Fruit fly (Drosophila melanogaster) whole organism, prepupa: Measurements from ENCODE around the gene Eip75B.

Source experiments
- Blimp-1 ChIP-seq: fragments of 200-800 bp; sonication (Bioruptor generic); optimal IDR thresholded peaks from 3 replicates; lab custom pipeline; 2017; ENCODE audit warnings: missing biosample characterization, missing genetic modification characterization, mild to moderate bottlenecking, moderate library complexity, missing genetic modification reagents
- CG10631 ChIP-seq: fragments of 200-800 bp; sonication (Bioruptor generic); optimal IDR thresholded peaks from 2 replicates; lab custom pipeline; 2016; ENCODE audit warnings: missing biosample characterization, missing genetic modification characterization
- CG11294 ChIP-seq: fragments of 200-800 bp; sonication (Bioruptor generic); IDR thresholded peaks from 2 replicates; pipeline ENCODE4 v1.3.6; 2022; ENCODE audit warnings: missing biosample characterization, missing genetic modification characterization
- CG11762 ChIP-seq: fragments of 200-800 bp; sonication (Bioruptor generic); optimal IDR thresholded peaks from 3 replicates; lab custom pipeline; 2016; ENCODE audit warnings: missing biosample characterization, missing genetic modification characterization; ENCODE audit not compliant: insufficient read depth
- CG11902 ChIP-seq: fragments of 200-800 bp; sonication (Bioruptor generic); optimal IDR thresholded peaks from 3 replicates; lab custom pipeline; 2016; ENCODE audit warnings: missing biosample characterization, missing genetic modification characterization
- CG15336 ChIP-seq: fragments of 200-800 bp; sonication (Bioruptor generic); IDR thresholded peaks from 2 replicates; pipeline ENCODE4 v1.3.6; 2022; ENCODE audit warnings: missing biosample characterization, missing genetic modification characterization
- CG1621 ChIP-seq: fragments of 200-800 bp; sonication (Bioruptor generic); optimal IDR thresholded peaks from 3 replicates; lab custom pipeline; 2018; ENCODE audit warnings: missing biosample characterization, mild to moderate bottlenecking, missing genetic modification characterization
- CG16779 ChIP-seq: fragments of 200-800 bp; sonication (Bioruptor generic); optimal IDR thresholded peaks from 3 replicates; lab custom pipeline; 2017; ENCODE audit warnings: missing biosample characterization, mild to moderate bottlenecking, missing genetic modification characterization
- CG31627 ChIP-seq: fragments of 200-800 bp; sonication (Bioruptor generic); optimal IDR thresholded peaks from 3 replicates; lab custom pipeline; 2016; ENCODE audit warnings: missing biosample characterization, missing genetic modification characterization
- CG34406 ChIP-seq: fragments of 200-800 bp; sonication (Bioruptor generic); optimal IDR thresholded peaks from 3 replicates; lab custom pipeline; 2016; ENCODE audit warnings: missing biosample characterization, missing genetic modification characterization
- CG3919 ChIP-seq: fragments of 200-800 bp; sonication (Bioruptor generic); optimal IDR thresholded peaks from 3 replicates; lab custom pipeline; 2016; ENCODE audit warnings: missing biosample characterization, missing genetic modification characterization
- CG4318 ChIP-seq: fragments of 200-800 bp; sonication (Bioruptor generic); optimal IDR thresholded peaks from 3 replicates; lab custom pipeline; 2017; ENCODE audit warnings: missing biosample characterization, mild to moderate bottlenecking, missing genetic modification characterization
- CG6163 ChIP-seq: fragments of 200-800 bp; sonication (Bioruptor generic); IDR thresholded peaks from 3 replicates; pipeline ENCODE4 v1.3.6; 2022; ENCODE audit warnings: missing biosample characterization, missing genetic modification characterization
- CG6276 ChIP-seq: fragments of 200-800 bp; sonication (Bioruptor generic); optimal IDR thresholded peaks from 2 replicates; lab custom pipeline; 2017; ENCODE audit warnings: missing biosample characterization, mild to moderate bottlenecking, missing genetic modification characterization
- CG6808 ChIP-seq: fragments of 200-800 bp; sonication (Bioruptor generic); optimal IDR thresholded peaks from 3 replicates; lab custom pipeline; 2017; ENCODE audit warnings: missing biosample characterization, missing genetic modification characterization, mild to moderate bottlenecking, moderate library complexity, missing genetic modification reagents
- CG6854 ChIP-seq: fragments of 200-800 bp; sonication (Bioruptor generic); optimal IDR thresholded peaks from 2 replicates; lab custom pipeline; 2017; ENCODE audit warnings: missing biosample characterization, mild to moderate bottlenecking, missing genetic modification characterization
- CG7368 ChIP-seq: fragments of 200-800 bp; sonication (Bioruptor generic); optimal IDR thresholded peaks from 3 replicates; lab custom pipeline; 2016; ENCODE audit warnings: missing biosample characterization, missing genetic modification characterization
- CG8319 ChIP-seq: fragments of 200-800 bp; sonication (Bioruptor generic); optimal IDR thresholded peaks from 3 replicates; lab custom pipeline; 2016; ENCODE audit warnings: missing biosample characterization, missing genetic modification characterization
- CG8632 ChIP-seq: fragments of 200-800 bp; sonication (Bioruptor generic); optimal IDR thresholded peaks from 3 replicates; lab custom pipeline; 2016; ENCODE audit warnings: missing biosample characterization, missing genetic modification characterization
- Eip78C ChIP-seq: fragments of 200-800 bp; sonication (Bioruptor generic); peaks from one replicate; lab custom pipeline; 2016; ENCODE audit warnings: missing biosample characterization, missing genetic modification characterization
- Ets21C ChIP-seq: fragments of 200-800 bp; sonication (Bioruptor generic); optimal IDR thresholded peaks from 3 replicates; lab custom pipeline; 2016; ENCODE audit warnings: missing biosample characterization, missing genetic modification characterization
- Gug ChIP-seq: fragments of 200-800 bp; sonication (Bioruptor generic); IDR thresholded peaks from 2 replicates; pipeline ENCODE4 v1.3.6; 2022; ENCODE audit warnings: missing biosample characterization, missing genetic modification characterization
- Hr38 ChIP-seq: sonication (Bioruptor generic); optimal IDR thresholded peaks from 2 replicates; lab custom pipeline; 2016; ENCODE audit warnings: missing biosample characterization, missing genetic modification characterization
- Hr39 ChIP-seq: fragments of 200-800 bp; sonication (Bioruptor generic); optimal IDR thresholded peaks from 2 replicates; lab custom pipeline; 2016; ENCODE audit warnings: missing biosample characterization, missing genetic modification characterization
- Hr4 ChIP-seq: fragments of 200-800 bp; sonication (Bioruptor generic); optimal IDR thresholded peaks from 3 replicates; lab custom pipeline; 2016; ENCODE audit warnings: missing biosample characterization, missing genetic modification characterization
- Lpt ChIP-seq: fragments of 200-800 bp; sonication (Bioruptor generic); optimal IDR thresholded peaks from 3 replicates; lab custom pipeline; 2016; ENCODE audit warnings: missing biosample characterization, missing genetic modification characterization
- Met ChIP-seq: fragments of 200-800 bp; sonication (Bioruptor generic); optimal IDR thresholded peaks from 3 replicates; lab custom pipeline; 2016; ENCODE audit warnings: missing biosample characterization, missing genetic modification characterization
- Sox14 ChIP-seq: fragments of 200-800 bp; sonication (Bioruptor generic); optimal IDR thresholded peaks from 3 replicates; lab custom pipeline; 2016; ENCODE audit warnings: missing biosample characterization, missing genetic modification characterization
- Sox15 ChIP-seq: fragments of 200-800 bp; sonication (Bioruptor generic); optimal IDR thresholded peaks from 3 replicates; lab custom pipeline; 2016; ENCODE audit warnings: missing biosample characterization, missing genetic modification characterization
- achi ChIP-seq: fragments of 200-800 bp; sonication (Bioruptor generic); optimal IDR thresholded peaks from 3 replicates; lab custom pipeline; 2016; ENCODE audit warnings: missing biosample characterization, missing genetic modification characterization
- acj6 ChIP-seq: fragments of 200-800 bp; sonication (Bioruptor generic); optimal IDR thresholded peaks from 3 replicates; lab custom pipeline; 2016; ENCODE audit warnings: missing biosample characterization, missing genetic modification characterization
- cyc ChIP-seq: fragments of 200-800 bp; sonication (Bioruptor generic); optimal IDR thresholded peaks from 3 replicates; lab custom pipeline; 2016; ENCODE audit warnings: missing biosample characterization, missing genetic modification characterization
- dac ChIP-seq: fragments of 200-800 bp; sonication (Bioruptor generic); optimal IDR thresholded peaks from 2 replicates; lab custom pipeline; 2017; ENCODE audit warnings: missing biosample characterization, mild to moderate bottlenecking, missing genetic modification characterization
- dsx ChIP-seq: fragments of 200-800 bp; optimal IDR thresholded peaks from 3 replicates; lab custom pipeline; 2019; ENCODE audit warnings: missing biosample characterization, mild to moderate bottlenecking, missing genetic modification characterization, moderate library complexity; ENCODE audit not compliant: poor library complexity, severe bottlenecking
- eg ChIP-seq: fragments of 200-800 bp; sonication (Bioruptor generic); IDR thresholded peaks from 3 replicates; pipeline ENCODE4 v1.3.6; 2022; ENCODE audit warnings: missing biosample characterization, missing genetic modification characterization
- fd59A ChIP-seq: fragments of 200-800 bp; sonication (Bioruptor generic); optimal IDR thresholded peaks from 2 replicates; lab custom pipeline; 2017; ENCODE audit warnings: missing biosample characterization, mild to moderate bottlenecking, missing genetic modification characterization, missing genetic modification reagents
- fd85E ChIP-seq: fragments of 200-800 bp; sonication (Bioruptor generic); optimal IDR thresholded peaks from 3 replicates; lab custom pipeline; 2016; ENCODE audit warnings: missing biosample characterization, missing genetic modification characterization
- fkh ChIP-seq: fragments of 200-800 bp; sonication (Bioruptor generic); optimal IDR thresholded peaks from 3 replicates; lab custom pipeline; 2017; ENCODE audit warnings: missing biosample characterization, mild to moderate bottlenecking, missing genetic modification characterization, moderate library complexity
- lz ChIP-seq: fragments of 200-800 bp; sonication (Bioruptor generic); optimal IDR thresholded peaks from 3 replicates; lab custom pipeline; 2016; ENCODE audit warnings: missing biosample characterization, missing genetic modification characterization
- net ChIP-seq: fragments of 200-800 bp; sonication (Bioruptor generic); optimal IDR thresholded peaks from 3 replicates; lab custom pipeline; 2016; ENCODE audit warnings: missing biosample characterization, missing genetic modification characterization
- pdm3 ChIP-seq: fragments of 200-800 bp; sonication (Bioruptor generic); optimal IDR thresholded peaks from 3 replicates; lab custom pipeline; 2016; ENCODE audit warnings: missing biosample characterization, missing genetic modification characterization
- salr ChIP-seq, 2 experiments: fragments of 200-800 bp; sonication (Bioruptor generic); optimal IDR thresholded peaks; 3 replicates each; lab custom pipeline; 2016 to 2018; ENCODE audit warnings: missing biosample characterization in 2 of 2, missing genetic modification characterization in 2 of 2, mild to moderate bottlenecking in 1 of 2
- spab ChIP-seq: fragments of 200-800 bp; sonication (Bioruptor generic); optimal IDR thresholded peaks from 2 replicates; lab custom pipeline; 2017; ENCODE audit warnings: missing biosample characterization, mild to moderate bottlenecking, missing genetic modification characterization, missing genetic modification reagents
- ss ChIP-seq, 2 experiments: fragments of 200-800 bp; sonication (Bioruptor generic); optimal IDR thresholded peaks; 2 replicates in 1 of 2; 3 replicates in 1 of 2; lab custom pipeline; 2017 to 2018; ENCODE audit warnings: mild to moderate bottlenecking in 2 of 2, missing biosample characterization in 2 of 2, missing genetic modification characterization in 2 of 2, moderate library complexity in 1 of 2
- svp ChIP-seq: fragments of 200-800 bp; sonication (Bioruptor generic); peaks from one replicate; lab custom pipeline; 2016; ENCODE audit warnings: missing biosample characterization, missing genetic modification characterization
- topi ChIP-seq: fragments of 200-800 bp; sonication (Bioruptor generic); optimal IDR thresholded peaks from 3 replicates; lab custom pipeline; 2016; ENCODE audit warnings: missing biosample characterization, missing genetic modification characterization
- vri ChIP-seq: fragments of 200-800 bp; sonication (Bioruptor generic); optimal IDR thresholded peaks from 3 replicates; lab custom pipeline; 2016; ENCODE audit warnings: missing biosample characterization, mild to moderate bottlenecking, missing genetic modification characterization

Gene Eip75B

DNA sequence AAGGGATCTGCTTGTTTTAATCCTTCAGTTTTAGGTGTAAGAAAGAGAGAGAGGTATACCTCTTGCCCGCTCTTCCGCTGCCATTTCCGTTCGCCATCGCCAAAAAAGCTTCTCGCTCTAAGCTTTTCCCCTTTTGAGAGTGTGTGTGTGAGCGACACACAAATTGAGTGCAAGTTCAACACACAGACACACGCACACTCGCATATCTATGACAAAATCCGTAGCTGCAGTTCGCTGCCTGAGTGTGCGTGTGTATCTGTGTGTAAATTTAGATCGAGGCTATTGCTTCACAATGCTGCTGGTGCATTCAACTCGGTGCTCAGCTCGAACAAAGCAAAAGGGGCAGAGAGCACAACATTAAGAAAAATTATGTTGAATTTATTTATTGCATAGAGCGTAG is 43.6 kb downstream of the Eip75B start:
- TF ChIP-seq eg, result 0 out of 3 replicates have a peak, but pooled peaks have one; percentile 26
- no peak for TF ChIP-seq Met
- TF ChIP-seq CG8319, result no peak
- TF ChIP-seq Hr4, result no peak
- peak; percentile 25 for TF ChIP-seq dac (GFP tag; lab: Kevin White, UChicago)
- no peak for TF ChIP-seq CG16779 (tag; lab: Kevin White, UChicago)
- TF ChIP-seq achi (GFP tag; lab: Kevin White, UChicago), result no peak
- peak; percentile 4 for TF ChIP-seq fkh (GFP tag; lab: Kevin White, UChicago)
- no peak for TF ChIP-seq Sox15 (GFP tag; lab: Kevin White, UChicago)
- peak; percentile 55 for TF ChIP-seq vri (GFP tag; lab: Kevin White, UChicago)
- no peak for TF ChIP-seq Blimp-1 (GFP tag; lab: Kevin White, UChicago)
- no peak for TF ChIP-seq CG11902 (GFP tag; lab: Kevin White, UChicago)
- TF ChIP-seq CG3919 (GFP tag; lab: Kevin White, UChicago), result no peak
- TF ChIP-seq CG6808 (GFP tag; lab: Kevin White, UChicago), result no peak
- TF ChIP-seq Eip78C (GFP tag; lab: Kevin White, UChicago), result peak; percentile 63
- TF ChIP-seq CG34406, result no peak
- TF ChIP-seq Lpt (GFP tag; lab: Kevin White, UChicago), result no peak
- TF ChIP-seq topi, result peak; percentile 3
- TF ChIP-seq CG15336 (GFP tag; lab: Robert Waterston, UW), result no peak; the same call in 1 of the 2 replicates
- peak; percentile 40 for TF ChIP-seq CG6854 (GFP tag; lab: Kevin White, UChicago)
- peak; percentile 13 for TF ChIP-seq CG6276 (GFP tag; lab: Kevin White, UChicago)
- no peak for TF ChIP-seq CG11294 (GFP tag; lab: Robert Waterston, UW)
- TF ChIP-seq CG11762 (GFP tag; lab: Kevin White, UChicago), result no peak
- TF ChIP-seq CG6163 (GFP tag; lab: Robert Waterston, UW), result 0 out of 3 replicates have a peak, but pooled peaks have one; percentile 22
- no peak for TF ChIP-seq spab (GFP tag; lab: Kevin White, UChicago)
- no peak for TF ChIP-seq CG10631 (GFP tag; lab: Kevin White, UChicago)
- TF ChIP-seq ss (GFP tag; optimal IDR thresholded peaks at IDR 0.05; lab: Kevin White, UChicago), result no peak
- no peak for TF ChIP-seq cyc
- no peak for TF ChIP-seq Sox14 (GFP tag; lab: Kevin White, UChicago)

DNA sequence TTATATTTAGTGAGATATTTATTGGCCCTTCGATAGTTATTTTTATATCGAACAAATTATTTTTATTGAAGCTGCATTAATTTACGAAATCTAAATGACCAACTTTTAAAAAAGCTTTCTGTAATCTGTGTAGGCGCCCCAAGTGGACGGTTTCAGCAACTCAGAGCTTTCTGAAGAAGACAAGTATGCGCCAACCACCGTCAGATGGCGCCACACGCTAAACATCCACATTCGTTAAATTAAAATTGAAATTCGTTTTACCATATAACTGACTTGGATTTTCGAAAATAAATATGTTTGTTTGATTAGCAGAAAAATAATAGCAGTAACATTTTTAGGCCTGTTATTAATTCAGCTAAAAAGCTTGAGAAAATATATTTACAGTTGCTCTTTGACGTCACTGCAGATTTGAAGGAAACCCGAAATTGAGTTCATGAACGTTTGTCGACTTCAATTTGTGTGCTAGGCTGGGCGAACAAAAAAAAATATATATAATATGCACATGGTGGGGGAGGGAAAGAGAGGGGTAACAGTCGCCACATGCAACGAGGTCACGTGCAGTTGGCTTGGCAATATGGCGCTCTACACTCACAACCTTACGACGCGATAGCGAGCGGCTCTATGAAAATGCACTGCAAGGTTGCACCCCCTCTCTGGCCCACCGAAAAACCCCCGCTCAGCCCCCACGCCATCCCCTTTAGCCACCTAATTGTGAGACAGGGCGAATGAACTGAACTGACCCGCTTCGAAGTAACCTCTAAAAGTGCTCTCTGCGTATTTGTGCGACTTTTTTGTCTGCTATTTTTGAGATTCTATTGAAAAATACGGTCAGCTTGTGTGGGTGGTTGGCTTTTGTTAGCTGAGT is 44.6 kb downstream of the Eip75B start:
- TF ChIP-seq fd85E (GFP tag; lab: Kevin White, UChicago) (peak; percentile 48), Hr38 (GFP tag; lab: Kevin White, UChicago) (no peak), eg (peak; percentile 72), net (GFP tag; lab: Kevin White, UChicago) (peak; percentile 72), CG8632 (GFP tag; lab: Kevin White, UChicago) (peak; percentile 7), Sox15 (GFP tag; lab: Kevin White, UChicago) (no peak), pdm3 (peak; percentile 82), dsx (GFP tag; lab: Kevin White, UChicago) (peak; percentile 49), CG6276 (GFP tag; lab: Kevin White, UChicago) (no peak), svp (peak; percentile 80), CG1621 (tag; lab: Kevin White, UChicago) (peak; percentile 61), CG11294 (GFP tag; lab: Robert Waterston, UW) (peak; percentile 7; the same call in 1 of the 2 replicates), CG7368 (GFP tag; lab: Kevin White, UChicago) (peak; percentile 71), CG10631 (GFP tag; lab: Kevin White, UChicago) (no peak), topi (peak; percentile 84), Ets21C (GFP tag; lab: Kevin White, UChicago) (peak; percentile 33), acj6 (GFP tag; lab: Kevin White, UChicago) (peak; percentile 74), CG6854 (GFP tag; lab: Kevin White, UChicago) (peak; percentile 80), CG31627 (GFP tag; lab: Kevin White, UChicago) (peak; percentile 72), fd59A (GFP tag; lab: Kevin White, UChicago) (peak; percentile 47), spab (GFP tag; lab: Kevin White, UChicago) (peak; percentile 32), CG34406 (peak; percentile 66), CG3919 (GFP tag; lab: Kevin White, UChicago) (peak; percentile 89), fkh (GFP tag; lab: Kevin White, UChicago) (peak; percentile 67), lz (GFP tag; lab: Kevin White, UChicago) (peak; percentile 81), CG11902 (GFP tag; lab: Kevin White, UChicago) (no peak), Gug (no peak), CG4318 (no peak), vri (GFP tag; lab: Kevin White, UChicago) (peak; percentile 83), Hr39 (GFP tag; lab: Kevin White, UChicago) (peak; percentile 69), salr (GFP tag; optimal IDR thresholded peaks at IDR 0.05; lab: Kevin White, UChicago) (peak; percentile 5 to 57)
